Fruit fly (Drosophila melanogaster): ENCODE results near the gene CG8578.

- TF ChIP-seq Smox (GFP tag; optimal IDR thresholded peaks at IDR 0.05) (no peak), fd59A (GFP tag; optimal IDR thresholded peaks at IDR 0.05) (no peak), CG6276 (GFP tag; optimal IDR thresholded peaks at IDR 0.05) (peak; percentile 13), Sox102F (GFP tag; optimal IDR thresholded peaks at IDR 0.05) (no peak), Hr38 (GFP tag; optimal IDR thresholded peaks at IDR 0.05) (no peak), Met (GFP tag; optimal IDR thresholded peaks at IDR 0.05) (no peak), CG10631 (GFP tag; optimal IDR thresholded peaks at IDR 0.05) (peak; percentile 36)
Observed at dm6 chrX:15804790-15805189, 39.5 kb upstream of the CG8578 start.

Data from whole organism, prepupa.